Worm (Caenorhabditis elegans): ENCODE data around the gene B0001.5.

DNA sequence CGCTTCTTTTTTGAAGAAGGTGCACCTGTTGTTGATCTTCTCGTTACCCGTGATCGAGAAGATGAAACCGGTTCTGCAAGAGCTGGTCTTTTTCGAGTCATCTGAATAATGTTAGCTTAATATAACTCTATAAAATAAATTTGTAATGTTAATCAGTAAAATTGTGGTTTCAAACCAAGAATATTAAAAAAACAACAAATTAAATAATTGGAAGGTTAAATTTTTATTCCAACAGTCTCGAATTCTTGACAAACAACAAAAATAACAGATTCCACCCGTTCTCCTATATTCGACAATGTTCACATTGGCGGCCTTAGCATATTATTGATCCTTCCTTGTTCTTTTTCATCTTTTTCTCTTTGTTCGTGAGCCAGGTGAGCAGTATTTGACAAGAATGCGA lies 51.0 kb downstream of the B0001.5 start, which contains the start of gene mig-32:
- no peak for TF ChIP-seq unc-39 (tag; optimal IDR thresholded peaks at IDR 0.05)
- TF ChIP-seq elt-1 (tag; optimal IDR thresholded peaks at IDR 0.05), result no peak
- TF ChIP-seq nhr-12 (tag; optimal IDR thresholded peaks at IDR 0.05), result no peak
- no peak for TF ChIP-seq elt-3 (tag; optimal IDR thresholded peaks at IDR 0.05)
- no peak for TF ChIP-seq lsy-2 (tag; optimal IDR thresholded peaks at IDR 0.05)
- TF ChIP-seq dmd-4 (tag; optimal IDR thresholded peaks at IDR 0.05), result no peak
- no peak for TF ChIP-seq nhr-237 (tag; optimal IDR thresholded peaks at IDR 0.05)
- TF ChIP-seq sma-3 (GFP tag; optimal IDR thresholded peaks at IDR 0.05), result no peak
- no peak for TF ChIP-seq fos-1 (tag; optimal IDR thresholded peaks at IDR 0.05)
- TF ChIP-seq unc-55 (GFP tag; optimal IDR thresholded peaks at IDR 0.05), result no peak
- no peak for TF ChIP-seq ceh-82 (tag; optimal IDR thresholded peaks at IDR 0.05)
- TF ChIP-seq ama-1 (optimal IDR thresholded peaks at IDR 0.05), result no peak
- TF ChIP-seq F13H6.1 (tag; optimal IDR thresholded peaks at IDR 0.05), result no peak

Measured in whole organism, L2 larva.